Fruit fly (Drosophila melanogaster): Measurements from ENCODE around the gene D19A.
A peak's percentile ranks its signal among the peaks of the same experiment; 100 is the strongest.
"Not testable (repeated sequence)": the region's sequence is repeated elsewhere in the genome, so short reads cannot be mapped to it uniquely, and the experiment has no call there.

D19A gene

DNA sequence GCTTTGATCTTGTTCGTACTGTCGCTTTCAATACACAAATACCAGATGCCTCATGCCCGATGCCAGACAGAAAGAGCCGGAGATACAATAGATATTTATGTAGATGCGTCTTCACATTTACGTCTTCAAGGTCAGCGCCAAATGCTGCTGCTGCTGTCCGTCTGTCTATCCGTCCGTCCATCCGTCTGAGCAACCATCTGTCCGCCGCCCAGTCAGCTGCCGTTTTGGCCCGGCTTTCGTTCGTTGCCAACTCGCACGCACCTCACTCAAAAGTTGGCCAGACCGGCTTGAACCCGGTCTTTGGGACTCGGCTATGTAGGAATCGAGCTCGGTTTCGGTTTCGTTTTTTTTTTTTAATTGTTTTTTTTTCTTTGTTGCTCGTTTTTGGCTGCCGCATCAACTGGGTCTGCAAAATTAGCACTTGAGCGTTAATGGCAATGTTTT lies 34.0 kb downstream of the D19A start:
- TF ChIP-seq br (GFP tag; optimal IDR thresholded peaks at IDR 0.05) = no peak
- peak; percentile 41 for TF ChIP-seq Sp1 (GFP tag; optimal IDR thresholded peaks at IDR 0.05)
- TF ChIP-seq Rel (GFP tag; optimal IDR thresholded peaks at IDR 0.05) = peak; percentile 72
- no peak for TF ChIP-seq Rel (tag; optimal IDR thresholded peaks at IDR 0.05)
- no peak for TF ChIP-seq jim (GFP tag; optimal IDR thresholded peaks at IDR 0.05)
- TF ChIP-seq CrebA (GFP tag; optimal IDR thresholded peaks at IDR 0.05; ENCODE audit: borderline replicate concordance) = peak; percentile 44

DNA sequence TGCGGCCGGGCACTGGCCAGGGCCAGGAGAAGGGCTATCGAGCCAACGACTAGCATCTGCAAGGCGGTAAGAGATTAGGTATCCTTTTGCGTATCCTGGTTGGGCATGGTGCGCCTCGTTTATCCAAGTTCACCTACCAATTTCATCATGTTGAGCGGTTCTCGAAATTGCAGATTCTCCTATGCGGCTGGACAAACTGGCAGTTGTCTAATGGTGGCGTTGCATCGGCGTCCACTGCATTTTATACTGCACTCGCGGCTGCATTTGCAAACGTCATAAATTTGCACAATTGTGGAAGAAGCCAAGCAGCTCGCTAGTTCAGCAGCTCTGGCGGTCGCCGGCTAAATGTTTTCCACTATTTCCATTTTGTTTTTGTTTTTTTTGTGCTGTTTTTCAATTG lies 36.4 kb downstream of the D19A start, which contains the start of gene Acp65Aa:
Gene Acp65Aa (minus strand): TSS at position 215 of the 400 bp plus-strand sequence.
- no peak for TF ChIP-seq Hr78 (GFP tag; optimal IDR thresholded peaks at IDR 0.05)
- no peak for TF ChIP-seq h (GFP tag; optimal IDR thresholded peaks at IDR 0.05)
- no peak for TF ChIP-seq dsf (GFP tag; optimal IDR thresholded peaks at IDR 0.05; ENCODE audit: borderline replicate concordance)
- TF ChIP-seq Jra (GFP tag; optimal IDR thresholded peaks at IDR 0.05) = no peak
- no peak for TF ChIP-seq Vsx2 (GFP tag; optimal IDR thresholded peaks at IDR 0.05; ENCODE audit: partially characterized antibody)
- TF ChIP-seq Sp1 (GFP tag; optimal IDR thresholded peaks at IDR 0.05) = no peak
- no peak for TF ChIP-seq brk (GFP tag; optimal IDR thresholded peaks at IDR 0.05)
- TF ChIP-seq HLH106 (tag; optimal IDR thresholded peaks at IDR 0.05) = no peak
- TF ChIP-seq woc (GFP tag; optimal IDR thresholded peaks at IDR 0.05) = no peak
- no peak for TF ChIP-seq br (GFP tag; optimal IDR thresholded peaks at IDR 0.05)
- TF ChIP-seq sv (GFP tag; optimal IDR thresholded peaks at IDR 0.05) = no peak
- no peak for TF ChIP-seq foxo (GFP tag; optimal IDR thresholded peaks at IDR 0.05)
- TF ChIP-seq rgr (GFP tag; optimal IDR thresholded peaks at IDR 0.05) = no peak
- TF ChIP-seq sage (GFP tag; optimal IDR thresholded peaks at IDR 0.05) = no peak
- no peak for TF ChIP-seq CrebA (GFP tag; optimal IDR thresholded peaks at IDR 0.05; ENCODE audit: borderline replicate concordance)
- TF ChIP-seq dmrt93B (GFP tag; optimal IDR thresholded peaks at IDR 0.05) = no peak
- no peak for TF ChIP-seq Rel (GFP tag; optimal IDR thresholded peaks at IDR 0.05)
- no peak for TF ChIP-seq Rel (tag; optimal IDR thresholded peaks at IDR 0.05)
- no peak for TF ChIP-seq Mio (GFP tag; optimal IDR thresholded peaks at IDR 0.05)

DNA sequence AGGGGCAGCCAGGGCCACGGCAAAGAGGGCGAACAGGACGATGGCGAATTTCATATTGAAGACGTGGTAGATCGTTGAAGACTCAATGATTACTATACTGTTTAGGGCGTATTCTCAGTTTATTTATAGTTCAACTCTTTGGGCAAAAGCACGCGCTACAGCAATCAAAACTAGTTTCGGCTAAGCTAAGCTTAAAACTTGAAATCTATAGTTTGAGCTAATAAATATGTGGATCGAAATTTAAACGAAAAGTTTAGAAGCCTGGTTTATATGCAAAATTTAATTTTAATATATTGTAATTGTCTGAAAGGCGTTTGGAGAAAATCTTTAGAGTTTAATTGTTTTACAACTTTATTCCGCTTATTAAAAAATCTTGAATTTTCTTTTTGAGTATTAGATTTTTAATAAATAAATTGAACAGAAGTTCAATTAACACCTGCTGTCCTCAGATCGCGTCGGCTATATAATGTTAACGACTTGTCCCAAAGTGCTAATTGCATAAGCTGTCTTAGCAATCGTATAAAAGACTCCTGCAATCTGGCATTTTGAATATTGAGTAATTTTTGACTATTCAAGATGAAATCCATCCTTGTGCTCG lies 38.1 kb downstream of the D19A start, which contains the start of the genes Cpr65Ax2 and Lcp65Aa:
Gene Cpr65Ax2 (minus strand): TSS at position 101 of the 598 bp plus-strand sequence.
Gene Lcp65Aa (plus strand): TSS at position 548 of the 598 bp plus-strand sequence.
- TF ChIP-seq GATAd, rgr, sv (GFP tag; optimal IDR thresholded peaks at IDR 0.05): not testable (repeated sequence)

DNA sequence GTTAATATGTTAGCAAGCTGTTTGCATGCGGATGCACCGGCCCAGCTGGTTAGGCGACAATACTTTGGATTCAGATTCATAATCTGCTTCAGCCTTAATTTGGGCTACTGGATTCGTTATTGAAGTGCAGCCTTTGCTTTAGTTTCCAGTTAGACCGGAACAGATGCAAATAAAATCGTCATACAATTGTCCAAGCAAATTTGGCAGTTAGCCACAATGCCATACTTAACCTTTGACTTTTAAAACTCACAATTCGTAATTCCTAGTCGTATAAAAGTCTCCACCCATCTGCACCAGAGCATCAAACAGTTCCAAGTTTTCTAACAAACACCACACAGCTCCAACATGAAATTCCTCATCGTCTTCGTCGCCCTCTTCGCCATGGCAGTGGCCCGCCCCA lies 39.7 kb downstream of the D19A start, which contains the start of gene Lcp65Ab1:
Gene Lcp65Ab1 (plus strand): TSS at position 301 of the 400 bp plus-strand sequence.
- not testable (repeated sequence) for TF ChIP-seq Jra (GFP tag; optimal IDR thresholded peaks at IDR 0.05); Dif (GFP tag; optimal IDR thresholded peaks at IDR 0.05; ENCODE audit: partially characterized antibody); CG32264 (GFP tag; optimal IDR thresholded peaks at IDR 0.05)

DNA sequence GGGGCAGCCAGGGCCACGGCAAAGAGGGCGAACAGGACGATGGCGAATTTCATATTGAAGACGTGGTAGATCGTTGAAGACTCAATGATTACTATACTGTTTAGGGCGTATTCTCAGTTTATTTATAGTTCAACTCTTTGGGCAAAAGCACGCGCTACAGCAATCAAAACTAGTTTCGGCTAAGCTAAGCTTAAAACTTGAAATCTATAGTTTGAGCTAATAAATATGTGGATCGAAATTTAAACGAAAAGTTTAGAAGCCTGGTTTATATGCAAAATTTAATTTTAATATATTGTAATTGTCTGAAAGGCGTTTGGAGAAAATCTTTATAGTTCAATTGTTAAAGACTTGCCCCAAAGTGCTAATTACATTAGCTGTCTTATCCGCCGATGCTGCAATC lies 41.0 kb downstream of the D19A start, which contains the start of gene Cpr65Ax1:
Gene Cpr65Ax1 (minus strand): TSS at position 101 of the 400 bp plus-strand sequence.
- not testable (repeated sequence) for TF ChIP-seq ey, sv, rgr (GFP tag; optimal IDR thresholded peaks at IDR 0.05)

DNA sequence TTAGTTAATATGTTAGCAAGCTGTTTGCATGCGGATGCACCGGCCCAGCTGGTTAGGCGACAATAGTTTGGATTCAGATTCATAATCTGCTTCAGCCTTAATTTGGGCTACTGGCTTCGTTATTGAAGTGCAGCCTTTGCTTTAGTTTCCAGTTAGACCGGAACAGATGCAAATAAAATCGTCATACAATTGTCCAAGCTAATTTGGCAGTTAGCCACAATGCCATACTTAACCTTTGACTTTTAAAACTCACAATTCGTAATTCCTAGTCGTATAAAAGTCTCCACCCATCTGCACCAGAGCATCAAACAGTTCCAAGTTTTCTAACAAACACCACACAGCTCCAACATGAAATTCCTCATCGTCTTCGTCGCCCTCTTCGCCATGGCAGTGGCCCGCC lies 42.5 kb downstream of the D19A start, which contains the start of gene Lcp65Ab2:
Gene Lcp65Ab2 (plus strand): TSS at position 301 of the 400 bp plus-strand sequence.
- not testable (repeated sequence) for TF ChIP-seq usp (GFP tag; optimal IDR thresholded peaks at IDR 0.05); Hr83 (GFP tag; optimal IDR thresholded peaks at IDR 0.05; ENCODE audit: poor library complexity, severe bottlenecking); CG9705 (GFP tag; optimal IDR thresholded peaks at IDR 0.05)
